Fruit fly (Drosophila melanogaster) whole organism, pupa: ENCODE measurements around the gene CG7453.

ENCODE experiments used
- CG10348 ChIP-seq: fragments of 200-800 bp; sonication (Bioruptor generic); IDR thresholded peaks from 2 replicates; pipeline ENCODE4 v1.3.6; 2022; ENCODE audit warnings: missing biosample characterization, missing genetic modification characterization
- CG12605 ChIP-seq: fragments of 200-800 bp; sonication (Bioruptor generic); IDR thresholded peaks from 2 replicates; pipeline ENCODE4 v1.3.6; 2022; ENCODE audit warnings: missing biosample characterization, missing genetic modification characterization
- CG13204 ChIP-seq: fragments of 200-800 bp; sonication (Bioruptor generic); optimal IDR thresholded peaks from 2 replicates; lab custom pipeline; 2018; ENCODE audit warnings: missing biosample characterization, mild to moderate bottlenecking, missing genetic modification characterization, moderate library complexity
- CG14655 ChIP-seq: fragments of 200-800 bp; sonication (Bioruptor generic); optimal IDR thresholded peaks from 3 replicates; lab custom pipeline; 2017; ENCODE audit warnings: mild to moderate bottlenecking, missing biosample characterization, missing genetic modification reagents, missing genetic modification characterization
- CG15710 ChIP-seq: fragments of 200-800 bp; sonication (Bioruptor generic); optimal IDR thresholded peaks from 2 replicates; lab custom pipeline; 2018; ENCODE audit warnings: missing biosample characterization, mild to moderate bottlenecking, missing genetic modification characterization, moderate library complexity
- CG17806 ChIP-seq: fragments of 200-800 bp; sonication (Bioruptor generic); optimal IDR thresholded peaks from 2 replicates; lab custom pipeline; 2018; ENCODE audit warnings: missing biosample characterization, mild to moderate bottlenecking, missing genetic modification characterization, moderate library complexity
- CG32121 ChIP-seq: fragments of 200-800 bp; sonication (Bioruptor generic); IDR thresholded peaks from 2 replicates; pipeline ENCODE4 v1.3.6; 2022; ENCODE audit warnings: missing biosample characterization, missing genetic modification characterization
- CG34367 ChIP-seq: fragments of 200-800 bp; sonication (Bioruptor generic); optimal IDR thresholded peaks from 2 replicates; lab custom pipeline; 2018; ENCODE audit warnings: missing biosample characterization, mild to moderate bottlenecking, missing genetic modification characterization
- CG4496 ChIP-seq: fragments of 200-800 bp; sonication (Bioruptor generic); IDR thresholded peaks from 3 replicates; pipeline ENCODE4 v1.3.6; 2022; ENCODE audit warnings: missing biosample characterization, missing genetic modification characterization
- CG8159 ChIP-seq: fragments of 200-800 bp; sonication (Bioruptor generic); optimal IDR thresholded peaks from 3 replicates; lab custom pipeline; 2018; ENCODE audit warnings: missing biosample characterization, mild to moderate bottlenecking, missing genetic modification characterization, moderate library complexity
- CG8301 ChIP-seq: fragments of 200-800 bp; sonication (Bioruptor generic); optimal IDR thresholded peaks from 2 replicates; lab custom pipeline; 2018; ENCODE audit warnings: missing biosample characterization, mild to moderate bottlenecking, missing genetic modification characterization
- CG9948 ChIP-seq: fragments of 200-800 bp; sonication (Bioruptor generic); optimal IDR thresholded peaks from 2 replicates; lab custom pipeline; 2018; ENCODE audit warnings: missing biosample characterization, mild to moderate bottlenecking, missing genetic modification characterization, moderate library complexity
- D1 ChIP-seq: fragments of 200-800 bp; sonication (Bioruptor generic); optimal IDR thresholded peaks from 2 replicates; lab custom pipeline; 2018; ENCODE audit warnings: missing biosample characterization, mild to moderate bottlenecking, missing genetic modification characterization, moderate library complexity
- EcR ChIP-seq: fragments of 200-800 bp; sonication (Bioruptor generic); optimal IDR thresholded peaks from 3 replicates; lab custom pipeline; 2019; ENCODE audit warnings: missing biosample characterization, missing genetic modification characterization, mild to moderate bottlenecking, moderate library complexity, missing genetic modification reagents
- Ets98B ChIP-seq: fragments of 200-800 bp; sonication (Bioruptor generic); IDR thresholded peaks from 2 replicates; pipeline ENCODE4 v1.3.6; 2022; ENCODE audit warnings: missing biosample characterization, missing genetic modification characterization
- Pif1A ChIP-seq: fragments of 200-800 bp; sonication (Bioruptor generic); optimal IDR thresholded peaks from 3 replicates; lab custom pipeline; 2016; ENCODE audit warnings: missing biosample characterization, missing genetic modification characterization
- Pif1B ChIP-seq: fragments of 200-800 bp; sonication (Bioruptor generic); optimal IDR thresholded peaks from 3 replicates; lab custom pipeline; 2016; ENCODE audit warnings: missing biosample characterization, missing genetic modification characterization
- Snoo ChIP-seq: fragments of 200-800 bp; sonication (Bioruptor generic); optimal IDR thresholded peaks from 3 replicates; lab custom pipeline; 2017; ENCODE audit warnings: missing biosample characterization, mild to moderate bottlenecking, missing genetic modification characterization, inconsistent platforms
- fd96Ca ChIP-seq: fragments of 200-800 bp; sonication (Bioruptor generic); IDR thresholded peaks from 3 replicates; pipeline ENCODE4 v1.3.6; 2022; ENCODE audit warnings: missing biosample characterization, missing genetic modification characterization
- gl ChIP-seq: fragments of 200-800 bp; sonication (Bioruptor generic); optimal IDR thresholded peaks from 2 replicates; lab custom pipeline; 2018; ENCODE audit warnings: missing biosample characterization, mild to moderate bottlenecking, missing genetic modification characterization
- rn ChIP-seq: fragments of 200-800 bp; sonication (Bioruptor generic); IDR thresholded peaks from 2 replicates; pipeline ENCODE4 v1.3.6; 2022; ENCODE audit warnings: missing biosample characterization, missing genetic modification characterization

CG7453 gene

DNA sequence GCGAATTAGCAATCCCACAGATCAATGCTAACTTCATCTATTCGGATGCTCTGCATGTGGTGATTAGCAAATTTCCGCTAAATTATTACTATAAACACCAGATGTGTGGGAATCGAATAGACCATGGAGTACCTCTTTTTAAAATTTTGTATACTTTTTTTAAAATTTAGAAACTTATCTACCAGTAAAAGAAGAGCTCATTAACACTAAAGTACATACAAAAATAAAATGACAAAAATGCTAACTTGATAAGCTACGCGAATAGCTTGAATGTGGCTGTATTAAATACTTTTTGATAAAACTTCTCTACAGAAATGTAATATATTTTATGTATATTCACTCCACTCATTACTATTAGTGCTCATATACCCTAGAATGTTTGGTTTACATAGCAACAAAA is 5.9 kb upstream of the CG7453 start:
- no peak for TF ChIP-seq Snoo (tag; lab: Kevin White, UChicago)
- TF ChIP-seq CG8301 (tag; lab: Kevin White, UChicago): no peak

DNA sequence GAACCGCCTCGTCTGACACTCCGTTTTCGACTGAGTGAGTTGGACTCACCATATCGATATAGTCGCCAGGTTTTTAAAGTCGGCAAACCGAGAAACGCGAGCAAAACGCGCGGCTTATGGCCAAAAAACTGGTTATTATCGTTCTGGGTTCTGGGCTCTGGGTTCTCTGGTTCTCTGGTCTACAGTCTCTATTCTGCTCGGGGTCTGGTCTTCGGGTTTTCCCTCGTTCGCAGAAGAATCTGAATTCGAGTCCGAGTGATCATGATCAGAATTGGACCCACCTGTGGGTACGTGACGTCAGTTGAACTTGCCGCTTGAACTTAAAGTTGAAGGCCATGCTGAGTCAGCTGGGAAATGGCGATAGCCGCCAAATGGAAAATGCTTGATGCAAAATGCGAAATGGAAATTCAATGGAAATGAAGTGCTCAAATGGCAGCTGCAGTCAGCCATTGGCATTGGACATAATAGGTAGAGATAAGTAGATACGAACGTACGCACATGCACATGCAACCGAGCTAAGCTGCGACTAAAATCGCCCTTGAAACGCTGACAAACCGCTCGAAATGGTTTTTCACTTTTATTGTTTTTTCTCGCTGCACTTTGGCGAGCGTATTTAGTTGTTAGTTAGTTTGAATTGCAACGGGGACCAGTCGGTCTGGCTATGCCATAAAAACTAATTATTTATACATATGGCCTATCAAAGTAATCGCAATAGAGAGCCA is 5.0 kb upstream of the CG7453 start, which contains the start of gene CG33939:
TSS of gene CG33939 (minus strand) at position 51 of the 722 bp plus-strand sequence.
- TF ChIP-seq Pif1A (GFP tag; lab: Kevin White, UChicago) (no peak), Snoo (tag; lab: Kevin White, UChicago) (no peak), EcR (peak; percentile 95), CG4496 (peak; percentile 34; the same call in 1 of the 3 replicates)

DNA sequence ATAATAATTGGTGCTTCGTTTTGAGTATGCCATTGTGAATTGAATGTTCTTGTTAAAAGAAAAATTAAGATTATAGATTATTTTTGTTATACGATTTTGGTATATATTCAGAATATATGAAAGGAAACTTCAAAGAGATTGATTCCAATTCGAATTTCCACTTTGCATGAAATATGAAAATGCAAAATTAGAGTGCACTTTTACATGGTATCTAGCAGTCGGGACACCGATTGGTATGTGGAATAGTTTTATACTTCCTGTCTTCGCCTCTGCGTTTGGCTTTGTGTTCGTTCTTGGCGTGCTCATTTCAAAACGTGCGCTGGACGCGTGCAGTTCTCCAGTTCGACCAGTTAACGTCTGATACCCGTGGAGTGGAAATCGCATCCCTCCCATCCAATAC is 3.1 kb downstream of the CG7453 start, which contains the start of gene CG33253:
TSS of gene CG33253 (plus strand) at position 301 of the 400 bp plus-strand sequence.
- TF ChIP-seq rn (GFP tag; lab: Robert Waterston, UW): no peak
- no peak for TF ChIP-seq CG8159 (tag; lab: Kevin White, UChicago)
- TF ChIP-seq CG15710: no peak
- TF ChIP-seq EcR: no peak
- TF ChIP-seq Pif1A (GFP tag; lab: Kevin White, UChicago): no peak
- TF ChIP-seq CG8301 (tag; lab: Kevin White, UChicago): no peak
- TF ChIP-seq CG17806: no peak
- no peak for TF ChIP-seq CG14655 (GFP tag; lab: Kevin White, UChicago)

DNA sequence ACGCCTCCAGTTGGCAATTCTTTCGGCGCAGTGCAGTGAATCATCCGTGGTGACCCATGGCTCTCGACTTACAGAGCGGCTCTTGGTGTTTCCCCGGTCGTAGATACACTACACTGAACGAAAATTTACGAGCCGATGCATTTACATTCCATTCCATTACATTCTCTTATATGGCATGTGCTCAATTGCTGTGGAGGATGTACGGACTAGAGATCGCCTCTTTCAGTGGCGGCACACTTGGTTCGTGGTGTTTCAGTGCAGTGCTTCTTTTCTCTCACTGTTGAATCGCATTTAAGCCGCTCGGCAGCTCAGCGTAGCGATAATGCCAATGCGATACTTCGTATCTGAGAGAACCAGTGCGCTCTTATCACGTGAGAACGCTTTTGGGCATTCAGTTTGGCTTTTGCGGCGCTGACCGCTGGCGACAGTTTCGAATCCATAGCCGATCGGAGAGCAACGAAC is 7.7 kb downstream of the CG7453 start, which contains the start of gene Mec2:
TSS of gene Mec2 (plus strand) at position 412 of the 462 bp plus-strand sequence.
- TF ChIP-seq CG8301 (tag; lab: Kevin White, UChicago) (peak; percentile 54), CG10348 (GFP tag; lab: Robert Waterston, UW) (no peak), EcR (peak; percentile 72), Snoo (tag; lab: Kevin White, UChicago) (peak; percentile 80), Ets98B (GFP tag; lab: Robert Waterston, UW) (peak; percentile 80), rn (GFP tag; lab: Robert Waterston, UW) (peak; percentile 42; the same call in 1 of the 2 replicates), D1 (tag; lab: Kevin White, UChicago) (peak; percentile 13), CG9948 (peak; percentile 62), CG15710 (peak; percentile 81), fd96Ca (peak; percentile 85; the same call in 2 of the 3 replicates), CG13204 (peak; percentile 65), CG14655 (GFP tag; lab: Kevin White, UChicago) (no peak), Pif1A (GFP tag; lab: Kevin White, UChicago) (peak; percentile 75), CG17806 (peak; percentile 65), Pif1B (peak; percentile 62), CG32121 (GFP tag; lab: Robert Waterston, UW) (peak; percentile 72), CG8159 (tag; lab: Kevin White, UChicago) (peak; percentile 70), CG34367 (tag; lab: Kevin White, UChicago) (peak; percentile 73), CG12605 (peak; percentile 69), gl (peak; percentile 49), CG4496 (peak; percentile 84)

DNA sequence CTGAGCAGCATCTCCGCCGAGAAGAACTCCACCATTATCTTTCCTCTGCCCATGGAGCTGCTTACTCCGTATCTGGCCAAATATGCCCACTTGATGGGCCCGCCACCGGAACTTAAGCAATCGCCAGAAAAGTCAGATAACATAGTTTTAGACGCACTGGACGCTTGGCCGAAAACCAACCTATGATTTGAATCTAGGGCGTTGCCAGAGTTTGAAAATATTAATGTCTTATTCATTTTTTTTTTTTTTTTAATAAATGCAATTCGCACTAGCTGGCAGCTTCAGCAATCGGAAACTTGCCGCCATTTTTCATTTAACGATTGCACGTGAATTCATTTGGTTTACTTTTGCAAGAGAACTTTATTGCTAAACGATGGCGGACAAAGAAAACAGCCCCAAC is 9.9 kb downstream of the CG7453 start, which contains the start of gene HP1D3csd:
TSS of gene HP1D3csd (plus strand) at position 312 of the 400 bp plus-strand sequence.
- TF ChIP-seq fd96Ca: peak; percentile 33; the same call in 1 of the 3 replicates
- no peak for TF ChIP-seq CG12605
- TF ChIP-seq Pif1A (GFP tag; lab: Kevin White, UChicago): no peak
- TF ChIP-seq CG32121 (GFP tag; lab: Robert Waterston, UW): 0 out of 2 replicates have a peak, but pooled peaks have one; percentile 15
- TF ChIP-seq CG10348 (GFP tag; lab: Robert Waterston, UW): no peak
- TF ChIP-seq, all 21 proteins: peak for 2

DNA sequence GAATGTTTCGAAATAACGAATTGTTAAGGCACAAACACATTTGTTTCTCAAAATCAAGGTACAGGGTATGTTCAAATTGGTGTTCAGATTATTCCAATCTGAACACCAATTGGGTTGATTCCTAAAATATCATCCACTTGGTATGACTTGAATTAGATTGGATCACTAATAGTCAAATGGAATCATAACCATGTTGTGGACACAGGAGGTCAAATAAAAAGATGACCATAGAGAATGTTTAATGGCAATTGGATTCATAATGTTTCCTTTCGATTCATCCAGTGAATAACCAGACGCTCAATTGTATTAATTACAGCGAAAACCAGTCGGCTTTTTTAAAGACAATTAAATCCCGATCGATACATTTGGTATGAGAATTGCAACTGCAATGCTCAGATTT is 11.1 kb downstream of the CG7453 start:
- no peak for TF ChIP-seq gl
- TF ChIP-seq CG8301 (tag; lab: Kevin White, UChicago): no peak
- TF ChIP-seq Ets98B (GFP tag; lab: Robert Waterston, UW): no peak
- TF ChIP-seq Pif1A (GFP tag; lab: Kevin White, UChicago): no peak
- TF ChIP-seq fd96Ca: no peak
- no peak for TF ChIP-seq D1 (tag; lab: Kevin White, UChicago)
- no peak for TF ChIP-seq CG12605
- TF ChIP-seq Pif1B: no peak
- TF ChIP-seq Snoo (tag; lab: Kevin White, UChicago): no peak
- TF ChIP-seq CG14655 (GFP tag; lab: Kevin White, UChicago): no peak
- TF ChIP-seq rn (GFP tag; lab: Robert Waterston, UW): no peak

DNA sequence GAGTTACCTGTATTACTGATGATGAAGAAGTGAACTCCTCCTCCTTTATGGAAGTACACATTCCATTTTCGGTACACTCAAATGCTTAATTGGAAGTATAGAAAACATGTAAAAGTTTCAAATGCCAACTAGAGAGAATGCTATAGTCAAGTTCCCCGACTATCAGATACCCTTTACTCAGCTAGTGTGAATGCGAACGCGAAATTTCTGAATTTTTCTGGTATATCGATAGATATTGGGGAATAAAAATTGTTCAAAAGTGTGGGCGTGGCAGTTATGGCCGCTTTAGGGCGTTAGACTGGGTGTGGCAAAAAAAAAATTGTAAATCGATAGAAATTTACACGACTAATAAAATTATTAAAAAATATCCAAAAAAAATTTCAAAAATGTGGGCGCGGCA is 11.6 kb downstream of the CG7453 start:
- TF ChIP-seq CG12605: no peak
- no peak for TF ChIP-seq Snoo (tag; lab: Kevin White, UChicago)
- no peak for TF ChIP-seq rn (GFP tag; lab: Robert Waterston, UW)
- no peak for TF ChIP-seq Ets98B (GFP tag; lab: Robert Waterston, UW)
- TF ChIP-seq gl: no peak
- no peak for TF ChIP-seq CG34367 (tag; lab: Kevin White, UChicago)
- TF ChIP-seq CG9948: no peak
- TF ChIP-seq CG15710: no peak
- no peak for TF ChIP-seq CG10348 (GFP tag; lab: Robert Waterston, UW)
- no peak for TF ChIP-seq Pif1B
- TF ChIP-seq Pif1A (GFP tag; lab: Kevin White, UChicago): no peak
- no peak for TF ChIP-seq CG8301 (tag; lab: Kevin White, UChicago)
- no peak for TF ChIP-seq EcR
- TF ChIP-seq CG13204: no peak
- no peak for TF ChIP-seq fd96Ca
